Worm (Caenorhabditis elegans): ENCODE measurements around the gene C14C6.8.

- TF ChIP-seq aha-1 (tag; optimal IDR thresholded peaks at IDR 0.05): no peak
- TF ChIP-seq pag-3 (tag; optimal IDR thresholded peaks at IDR 0.05; ENCODE audit: borderline replicate concordance, insufficient read depth): no peak
- TF ChIP-seq sox-4 (tag; optimal IDR thresholded peaks at IDR 0.05): no peak
- TF ChIP-seq ama-1 (optimal IDR thresholded peaks at IDR 0.05): no peak
- TF ChIP-seq nhr-47 (tag; optimal IDR thresholded peaks at IDR 0.05): no peak
- no peak for TF ChIP-seq jun-1 (tag; optimal IDR thresholded peaks at IDR 0.05)
- no peak for TF ChIP-seq fkh-10 (GFP tag; optimal IDR thresholded peaks at IDR 0.05)
- TF ChIP-seq lin-39 (tag; optimal IDR thresholded peaks at IDR 0.05): no peak
- no peak for TF ChIP-seq tbx-2 (tag; optimal IDR thresholded peaks at IDR 0.05)
- no peak for TF ChIP-seq dsc-1 (tag; optimal IDR thresholded peaks at IDR 0.05)
These were observed 24.0 kb upstream of the C14C6.8 start for ce11 chrV:576918-577317.

Data from whole organism, L1 larva.